Worm (Caenorhabditis elegans): ENCODE results near the gene lipl-2.

The lipl-2 gene

ce11 chrV:9763759-9764158, 27.6 kb upstream of the lipl-2 start:
- TF ChIP-seq ceh-24 (tag; optimal IDR thresholded peaks at IDR 0.05) (no peak), sox-2 (GFP tag; IDR thresholded peaks at IDR 0.05) (no peak), ttx-3 (tag; optimal IDR thresholded peaks at IDR 0.05) (no peak), ceh-22 (tag; optimal IDR thresholded peaks at IDR 0.05) (no peak), tbx-2 (tag; optimal IDR thresholded peaks at IDR 0.05) (no peak), K09A11.1 (tag; optimal IDR thresholded peaks at IDR 0.05; ENCODE audit: insufficient read depth) (no peak), pha-2 (tag; optimal IDR thresholded peaks at IDR 0.05) (no peak), ceh-18 (tag; optimal IDR thresholded peaks at IDR 0.05) (no peak), ztf-16 (tag; optimal IDR thresholded peaks at IDR 0.05) (no peak), rnt-1 (tag; optimal IDR thresholded peaks at IDR 0.05) (no peak), elt-2 (tag; optimal IDR thresholded peaks at IDR 0.05) (no peak), pros-1 (tag; optimal IDR thresholded peaks at IDR 0.05) (no peak), ceh-6 (GFP tag; optimal IDR thresholded peaks at IDR 0.05) (no peak), hlh-8 (tag; optimal IDR thresholded peaks at IDR 0.05) (no peak), hlh-30 (tag; optimal IDR thresholded peaks at IDR 0.05; ENCODE audit: insufficient read depth) (no peak)

- no peak for TF ChIP-seq ceh-24 (tag; optimal IDR thresholded peaks at IDR 0.05)
- no peak for TF ChIP-seq ceh-45 (GFP tag; IDR thresholded peaks at IDR 0.05)
- TF ChIP-seq dve-1 (tag; optimal IDR thresholded peaks at IDR 0.05): no peak
Observed at ce11 chrV:9764552-9764951, 26.8 kb upstream of the lipl-2 start.

- TF ChIP-seq ceh-31 (tag; optimal IDR thresholded peaks at IDR 0.05): peak; percentile 15
- no peak for TF ChIP-seq unc-86 (tag; optimal IDR thresholded peaks at IDR 0.05)
- no peak for TF ChIP-seq C08G9.2 (tag; optimal IDR thresholded peaks at IDR 0.05)
- no peak for TF ChIP-seq ceh-18 (tag; optimal IDR thresholded peaks at IDR 0.05)
- no peak for TF ChIP-seq ceh-2 (tag; optimal IDR thresholded peaks at IDR 0.05)
- no peak for TF ChIP-seq hlh-30 (tag; optimal IDR thresholded peaks at IDR 0.05; ENCODE audit: insufficient read depth)
- TF ChIP-seq nfya-1 (tag; optimal IDR thresholded peaks at IDR 0.05): no peak
Observed at ce11 chrV:9765622-9766021, 25.7 kb upstream of the lipl-2 start.

- no peak for TF ChIP-seq fkh-6 (tag; optimal IDR thresholded peaks at IDR 0.05)
- TF ChIP-seq ceh-19 (GFP tag; optimal IDR thresholded peaks at IDR 0.05): no peak
- no peak for TF ChIP-seq lin-11 (tag; optimal IDR thresholded peaks at IDR 0.05)
- no peak for TF ChIP-seq lim-6 (tag; optimal IDR thresholded peaks at IDR 0.05)
- no peak for TF ChIP-seq elt-4 (tag; optimal IDR thresholded peaks at IDR 0.05)
- no peak for TF ChIP-seq unc-42 (tag; optimal IDR thresholded peaks at IDR 0.05)
- no peak for TF ChIP-seq ceh-24 (tag; optimal IDR thresholded peaks at IDR 0.05)
- no peak for TF ChIP-seq ttx-3 (tag; optimal IDR thresholded peaks at IDR 0.05)
- no peak for TF ChIP-seq madf-2 (tag; optimal IDR thresholded peaks at IDR 0.05)
- no peak for TF ChIP-seq hlh-8 (tag; optimal IDR thresholded peaks at IDR 0.05)
- TF ChIP-seq npax-4 (tag; optimal IDR thresholded peaks at IDR 0.05): no peak
- TF ChIP-seq fax-1 (tag; optimal IDR thresholded peaks at IDR 0.05): no peak
- no peak for TF ChIP-seq ceh-9 (tag; optimal IDR thresholded peaks at IDR 0.05)
Observed at ce11 chrV:9767941-9768340, 23.4 kb upstream of the lipl-2 start.

- TF ChIP-seq sox-4 (tag; optimal IDR thresholded peaks at IDR 0.05): no peak
- peak; percentile 33 for TF ChIP-seq nfya-1 (tag; optimal IDR thresholded peaks at IDR 0.05)
- TF ChIP-seq pha-2 (tag; optimal IDR thresholded peaks at IDR 0.05): no peak
- TF ChIP-seq ceh-31 (tag; optimal IDR thresholded peaks at IDR 0.05): peak; percentile 69
Observed at ce11 chrV:9768828-9769778, 22.3 kb upstream of the lipl-2 start, which contains the start of gene unc-42. Gene unc-42 (minus strand): TSS chrV:9769391.
